Worm (Caenorhabditis elegans): ENCODE data around the gene R05G6.10.

ce11 chrIV:7543662-7544061 lies 1.3 kb upstream of the R05G6.10 start:
- TF ChIP-seq unc-55 (GFP tag; optimal IDR thresholded peaks at IDR 0.05), result no peak
- TF ChIP-seq blmp-1 (tag; optimal IDR thresholded peaks at IDR 0.05; ENCODE audit: insufficient read depth), result no peak
- TF ChIP-seq nhr-25 (tag; optimal IDR thresholded peaks at IDR 0.05), result no peak
- TF ChIP-seq elt-3 (tag; optimal IDR thresholded peaks at IDR 0.05), result no peak
- TF ChIP-seq R02D3.7 (tag; optimal IDR thresholded peaks at IDR 0.05), result no peak
- no peak for TF ChIP-seq ztf-11 (tag; optimal IDR thresholded peaks at IDR 0.05)
- TF ChIP-seq ceh-82 (tag; optimal IDR thresholded peaks at IDR 0.05), result no peak
- TF ChIP-seq mdl-1 (tag; optimal IDR thresholded peaks at IDR 0.05), result no peak
- TF ChIP-seq lin-13 (GFP tag; optimal IDR thresholded peaks at IDR 0.05), result no peak
